Worm (Caenorhabditis elegans) whole organism, L4 larva: ENCODE measurements around the gene ZC132.9.

Experiments
- aly-2 ChIP-seq: sonication (generic microtip); optimal IDR thresholded peaks from 2 replicates; lab custom pipeline; 2018; ENCODE audit warnings: missing biosample characterization, missing genetic modification characterization
- lim-7 ChIP-seq: fragments of 200-800 bp; sonication (Bioruptor generic); IDR thresholded peaks from 2 replicates; pipeline ENCODE4 v1.3.6; 2022; ENCODE audit warnings: missing genetic modification characterization, missing compliant biosample characterization
- lin-39 ChIP-seq: fragments of 150-350 bp; optimal IDR thresholded peaks from 2 replicates; lab custom pipeline; 2014; ENCODE audit warnings: missing biosample characterization, missing genetic modification reagents, missing genetic modification characterization
- nhr-10 ChIP-seq: fragments of 150-350 bp; optimal IDR thresholded peaks from 2 replicates; lab custom pipeline; 2014; ENCODE audit warnings: missing biosample characterization, missing genetic modification characterization

ce11 chrV:4361505-4361904 is 41.7 kb upstream of the ZC132.9 start, which contains the start of gene F32D1.3:
- TF ChIP-seq lim-7 (GFP tag; lab: Robert Waterston, UW) (no peak), lin-39 (tag; lab: Kevin White, UChicago) (no peak), aly-2 (tag; lab: Kevin White, UChicago) (no peak), nhr-10 (tag; lab: Kevin White, UChicago) (no peak)
